Worm (Caenorhabditis elegans) whole organism, young adult: ENCODE measurements around the gene moc-1.

Experiments used
- B0019.2 ChIP-seq: fragments of 200-800 bp; sonication (Bioruptor generic); conservative IDR thresholded peaks from 2 replicates; pipeline ENCODE4 v1.3.6; 2022; ENCODE audit warnings: missing genetic modification reagents, missing genetic modification characterization, missing compliant biosample characterization
- Y79H2A.3 ChIP-seq: fragments of 200-800 bp; sonication (Bioruptor generic); conservative IDR thresholded peaks from 2 replicates; pipeline ENCODE4 v1.3.6; 2022; ENCODE audit warnings: missing genetic modification reagents, missing genetic modification characterization, missing compliant biosample characterization
- ccch-3 ChIP-seq: fragments of 200-800 bp; sonication (Bioruptor generic); optimal IDR thresholded peaks from 2 replicates; lab custom pipeline; 2018; ENCODE audit warnings: mild to moderate bottlenecking, missing genetic modification characterization, missing compliant biosample characterization
- somi-1 ChIP-seq: fragments of 200-800 bp; sonication (Bioruptor generic); optimal IDR thresholded peaks from 2 replicates; lab custom pipeline; 2018; ENCODE audit warnings: mild to moderate bottlenecking, missing genetic modification characterization, missing compliant biosample characterization
- ztf-25 ChIP-seq: fragments of 200-800 bp; sonication (Bioruptor generic); IDR thresholded peaks from 2 replicates; pipeline ENCODE4 v1.3.6; 2022; ENCODE audit warnings: missing genetic modification reagents, missing genetic modification characterization, missing compliant biosample characterization

DNA sequence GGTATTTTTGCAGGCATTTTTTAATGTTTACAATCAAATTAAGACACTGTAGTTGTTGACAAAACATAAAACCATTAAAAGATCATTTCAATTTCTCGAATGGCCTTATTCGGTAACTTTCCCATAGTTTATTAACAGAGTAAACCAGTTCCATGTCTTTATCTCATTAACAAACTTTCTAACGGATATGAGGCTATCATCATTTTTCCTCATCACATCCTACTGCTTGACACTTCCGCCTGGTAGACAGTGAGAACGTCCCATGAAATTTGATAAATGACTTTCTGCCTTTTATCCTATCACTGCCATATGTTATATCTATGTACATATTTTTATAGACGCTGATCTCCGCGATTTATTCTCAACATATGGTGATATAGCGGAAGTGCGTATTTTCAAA lies 32.2 kb upstream of the moc-1 start:
- no peak for TF ChIP-seq ccch-3 (GFP tag; lab: Kevin White, UChicago)
- TF ChIP-seq B0019.2, result no peak
- no peak for TF ChIP-seq Y79H2A.3 (GFP tag; lab: Robert Waterston, UW)
- no peak for TF ChIP-seq somi-1 (GFP tag; lab: Kevin White, UChicago)
- no peak for TF ChIP-seq ztf-25
